Worm (Caenorhabditis elegans) whole organism, L4 larva: ENCODE data around the gene jud-4.
A peak's percentile ranks its signal among the peaks of the same experiment; 100 is the strongest.

Experiments used
- D1046.2 ChIP-seq: fragments of 200-800 bp; sonication (Bioruptor generic); IDR thresholded peaks from 2 replicates; pipeline ENCODE4 v1.3.6; 2022; ENCODE audit warnings: missing genetic modification characterization, missing compliant biosample characterization
- F44E2.7 ChIP-seq: fragments of 200-800 bp; sonication (Bioruptor generic); IDR thresholded peaks from 2 replicates; pipeline ENCODE4 v2.1.2; 2022; ENCODE audit warnings: missing genetic modification characterization, missing compliant biosample characterization
- F49E8.2 ChIP-seq: sonication (generic microtip); optimal IDR thresholded peaks from 2 replicates; lab custom pipeline; 2016; ENCODE audit warnings: missing compliant biosample characterization, mild to moderate bottlenecking, missing genetic modification characterization, borderline replicate concordance
- R02D3.7 ChIP-seq: fragments of 150-350 bp; sonication (generic microtip); optimal IDR thresholded peaks from 3 replicates; lab custom pipeline; 2014; ENCODE audit warnings: missing biosample characterization, missing genetic modification characterization
- Y5F2A.4 ChIP-seq: fragments of 200-800 bp; sonication (Bioruptor generic); optimal IDR thresholded peaks from 2 replicates; lab custom pipeline; 2018; ENCODE audit warnings: mild to moderate bottlenecking, missing genetic modification characterization, missing compliant biosample characterization
- Y75B8A.6 ChIP-seq: fragments of 200-800 bp; sonication (Bioruptor generic); IDR thresholded peaks from 2 replicates; pipeline ENCODE4 v1.3.6; 2022; ENCODE audit warnings: missing genetic modification reagents, missing genetic modification characterization, missing compliant biosample characterization
- ZK546.5 ChIP-seq, 2 experiments: sonication (generic microtip); optimal IDR thresholded peaks; 2 replicates each; lab custom pipeline; 2017; ENCODE audit warnings: missing biosample characterization in 2 of 2, missing genetic modification characterization in 2 of 2
- aha-1 ChIP-seq: fragments of 150-350 bp; peaks from one replicate; lab custom pipeline; 2014; ENCODE audit warnings: missing biosample characterization, missing genetic modification characterization
- ceh-20 ChIP-seq: fragments of 200-800 bp; sonication (Bioruptor generic); IDR thresholded peaks from 2 replicates; pipeline ENCODE4 v1.3.6; 2022; ENCODE audit warnings: missing genetic modification reagents, missing genetic modification characterization, missing compliant biosample characterization
- ceh-32 ChIP-seq: sonication (generic microtip); optimal IDR thresholded peaks from 2 replicates; lab custom pipeline; 2016; ENCODE audit warnings: mild to moderate bottlenecking, missing genetic modification characterization, missing compliant biosample characterization; ENCODE audit not compliant: poor library complexity
- ceh-44 ChIP-seq: fragments of 200-800 bp; sonication (Bioruptor generic); IDR thresholded peaks from 2 replicates; pipeline ENCODE4 v1.3.6; 2022; ENCODE audit warnings: missing genetic modification reagents, missing genetic modification characterization, missing compliant biosample characterization
- ceh-62 ChIP-seq: sonication (generic microtip); optimal IDR thresholded peaks from 2 replicates; lab custom pipeline; 2017; ENCODE audit warnings: missing biosample characterization, missing genetic modification characterization
- daf-16 ChIP-seq, 3 experiments: sonication (generic microtip); optimal IDR thresholded peaks; 2 replicates each; lab custom pipeline; 2016 to 2017; ENCODE audit warnings: missing genetic modification characterization in 3 of 3, missing genetic modification reagents in 3 of 3, mild to moderate bottlenecking in 2 of 3, missing compliant biosample characterization in 2 of 3, missing biosample characterization in 1 of 3, moderate library complexity in 1 of 3
- dmd-6 ChIP-seq: fragments of 200-800 bp; sonication (Bioruptor generic); IDR thresholded peaks from 2 replicates; pipeline ENCODE4 v1.3.6; 2022; ENCODE audit warnings: missing genetic modification reagents, missing genetic modification characterization, missing compliant biosample characterization
- dmd-8 ChIP-seq: fragments of 200-800 bp; sonication (Bioruptor generic); IDR thresholded peaks from 2 replicates; pipeline ENCODE4 v1.3.6; 2022; ENCODE audit warnings: missing genetic modification characterization, missing compliant biosample characterization
- dmd-9 ChIP-seq: fragments of 200-800 bp; sonication (Bioruptor generic); IDR thresholded peaks from 2 replicates; pipeline ENCODE4 v1.3.6; 2022; ENCODE audit warnings: missing genetic modification reagents, missing genetic modification characterization, missing compliant biosample characterization
- dpl-1 ChIP-seq: fragments of 150-350 bp; optimal IDR thresholded peaks from 2 replicates; lab custom pipeline; 2014; ENCODE audit warnings: missing biosample characterization, missing genetic modification reagents, missing genetic modification characterization
- dve-1 ChIP-seq: sonication (generic microtip); optimal IDR thresholded peaks from 2 replicates; lab custom pipeline; 2017; ENCODE audit warnings: antibody characterized with exemption, mild to moderate bottlenecking, missing genetic modification characterization, missing compliant biosample characterization; ENCODE audit not compliant: insufficient read depth
- egl-27 ChIP-seq: sonication (generic microtip); optimal IDR thresholded peaks from 3 replicates; lab custom pipeline; 2017; ENCODE audit warnings: missing biosample characterization, missing genetic modification reagents, missing genetic modification characterization
- gei-8 ChIP-seq: fragments of 200-800 bp; sonication (Bioruptor generic); optimal IDR thresholded peaks from 2 replicates; lab custom pipeline; 2018; ENCODE audit warnings: mild to moderate bottlenecking, missing genetic modification characterization, missing compliant biosample characterization
- hlh-11 ChIP-seq: fragments of 200-800 bp; sonication (Bioruptor generic); optimal IDR thresholded peaks from 2 replicates; lab custom pipeline; 2018; ENCODE audit warnings: mild to moderate bottlenecking, missing genetic modification characterization, missing compliant biosample characterization
- hlh-30 ChIP-seq: sonication (generic microtip); optimal IDR thresholded peaks from 2 replicates; lab custom pipeline; 2017; ENCODE audit warnings: antibody characterized with exemption, mild to moderate bottlenecking, missing genetic modification characterization, missing compliant biosample characterization; ENCODE audit not compliant: insufficient read depth
- hmg-1.1 ChIP-seq: fragments of 200-800 bp; sonication (Bioruptor generic); IDR thresholded peaks from 2 replicates; pipeline ENCODE4 v1.3.6; 2022; ENCODE audit warnings: missing genetic modification reagents, missing genetic modification characterization, missing compliant biosample characterization
- lin-1 ChIP-seq: fragments of 200-800 bp; sonication (Bioruptor generic); IDR thresholded peaks from 2 replicates; pipeline ENCODE4 v1.3.6; 2022; ENCODE audit warnings: missing genetic modification reagents, missing genetic modification characterization, missing compliant biosample characterization
- lin-15B ChIP-seq: fragments of 150-350 bp; sonication (generic microtip); optimal IDR thresholded peaks from 3 replicates; lab custom pipeline; 2014; ENCODE audit warnings: missing biosample characterization, missing genetic modification characterization
- lin-38 ChIP-seq: fragments of 200-800 bp; sonication (Bioruptor generic); IDR thresholded peaks from 2 replicates; pipeline ENCODE4 v1.3.6; 2022; ENCODE audit warnings: missing genetic modification reagents, missing genetic modification characterization, missing compliant biosample characterization
- lin-39 ChIP-seq: fragments of 150-350 bp; optimal IDR thresholded peaks from 2 replicates; lab custom pipeline; 2014; ENCODE audit warnings: missing biosample characterization, missing genetic modification reagents, missing genetic modification characterization
- lsy-2 ChIP-seq, 2 experiments: fragments of 150-350 bp in 1 of 2; sonication (generic microtip) in 1 of 2; optimal IDR thresholded peaks; 2 replicates each; lab custom pipeline; 2014 to 2017; ENCODE audit warnings: missing biosample characterization in 2 of 2, missing genetic modification characterization in 2 of 2
- mdl-1 ChIP-seq, 2 experiments: fragments of 150-350 bp in 1 of 2; sonication (generic microtip) in 1 of 2; optimal IDR thresholded peaks; 2 replicates each; lab custom pipeline; 2014 to 2017; ENCODE audit warnings: missing biosample characterization in 2 of 2, missing genetic modification characterization in 2 of 2
- mep-1 ChIP-seq: fragments of 150-350 bp; sonication (generic microtip); optimal IDR thresholded peaks from 3 replicates; lab custom pipeline; 2014; ENCODE audit warnings: missing biosample characterization, missing genetic modification characterization
- mes-2 ChIP-seq: sonication (generic microtip); optimal IDR thresholded peaks from 2 replicates; lab custom pipeline; 2016; ENCODE audit warnings: missing genotype, mild to moderate bottlenecking, missing genetic modification characterization, missing compliant biosample characterization; ENCODE audit not compliant: poor library complexity, severe bottlenecking
- mxl-2 ChIP-seq: fragments of 200-800 bp; sonication (Bioruptor generic); conservative IDR thresholded peaks from 2 replicates; pipeline ENCODE4 v1.3.6; 2022; ENCODE audit warnings: missing genetic modification reagents, missing genetic modification characterization, missing compliant biosample characterization
- mxl-3 ChIP-seq: fragments of 200-800 bp; sonication (Bioruptor generic); optimal IDR thresholded peaks from 2 replicates; lab custom pipeline; 2018; ENCODE audit warnings: mild to moderate bottlenecking, missing genetic modification characterization, missing compliant biosample characterization
- nhr-10 ChIP-seq: fragments of 150-350 bp; optimal IDR thresholded peaks from 2 replicates; lab custom pipeline; 2014; ENCODE audit warnings: missing biosample characterization, missing genetic modification characterization
- nhr-102 ChIP-seq: sonication (generic microtip); optimal IDR thresholded peaks from 2 replicates; lab custom pipeline; 2016; ENCODE audit warnings: mild to moderate bottlenecking, missing genetic modification characterization, moderate library complexity, missing compliant biosample characterization
- nhr-11 ChIP-seq: fragments of 150-350 bp; optimal IDR thresholded peaks from 2 replicates; lab custom pipeline; 2014; ENCODE audit warnings: missing biosample characterization, missing genetic modification characterization
- nhr-237 ChIP-seq: sonication (generic microtip); optimal IDR thresholded peaks from 2 replicates; lab custom pipeline; 2017; ENCODE audit warnings: missing biosample characterization, missing genetic modification characterization
- nhr-25 ChIP-seq: sonication (generic microtip); optimal IDR thresholded peaks from 2 replicates; lab custom pipeline; 2017; ENCODE audit warnings: missing genetic modification characterization, mild to moderate bottlenecking, missing compliant biosample characterization, antibody characterized with exemption, moderate library complexity, borderline replicate concordance; ENCODE audit not compliant: insufficient read depth
- nhr-28 ChIP-seq: fragments of 150-350 bp; optimal IDR thresholded peaks from 2 replicates; lab custom pipeline; 2014; ENCODE audit warnings: missing biosample characterization, missing genetic modification characterization
- saeg-2 ChIP-seq: fragments of 200-800 bp; sonication (Bioruptor generic); IDR thresholded peaks from 2 replicates; pipeline ENCODE4 v1.3.6; 2022; ENCODE audit warnings: missing genetic modification reagents, missing genetic modification characterization, missing compliant biosample characterization
- skn-1 ChIP-seq: fragments of 150-350 bp; optimal IDR thresholded peaks from 2 replicates; lab custom pipeline; 2014; ENCODE audit warnings: missing biosample characterization, missing genetic modification characterization
- spr-1 ChIP-seq: sonication (generic microtip); optimal IDR thresholded peaks from 2 replicates; lab custom pipeline; 2016; ENCODE audit warnings: mild to moderate bottlenecking, missing genetic modification characterization, missing compliant biosample characterization
- tag-97 ChIP-seq: fragments of 200-800 bp; sonication (Bioruptor generic); IDR thresholded peaks from 2 replicates; pipeline ENCODE4 v1.3.6; 2022; ENCODE audit warnings: missing genetic modification characterization, missing compliant biosample characterization
- unc-39 ChIP-seq: sonication (generic microtip); optimal IDR thresholded peaks from 2 replicates; lab custom pipeline; 2017; ENCODE audit warnings: missing biosample characterization, missing genetic modification characterization
- unc-62 ChIP-seq, 3 experiments: fragments of 150-350 bp in 1 of 3; sonication (generic microtip); optimal IDR thresholded peaks in 2 of 3; peaks in 1 of 3; 1 replicate in 1 of 3; 2 replicates in 2 of 3; lab custom pipeline; 2014 to 2017; ENCODE audit warnings: missing biosample characterization in 3 of 3, missing genetic modification characterization in 3 of 3, missing genetic modification reagents in 3 of 3, missing genotype in 1 of 3
- zag-1 ChIP-seq: fragments of 150-350 bp; optimal IDR thresholded peaks from 2 replicates; lab custom pipeline; 2014; ENCODE audit warnings: missing biosample characterization, missing genetic modification characterization
- ztf-7 ChIP-seq: fragments of 150-350 bp; optimal IDR thresholded peaks from 2 replicates; lab custom pipeline; 2014; ENCODE audit warnings: missing biosample characterization, missing genetic modification characterization

Gene jud-4

ce11 chrX:15280318-15280717 is 3.6 kb upstream of the jud-4 start:
- TF ChIP-seq skn-1 (tag; lab: Kevin White, UChicago) (no peak), hlh-30 (peak; percentile 15), unc-62 (GFP tag; optimal IDR thresholded peaks at IDR 0.05 in 1 of 2; lab: Kevin White, UChicago) (peak in 1 of 2 experiments; percentile 54), unc-62 (tag; optimal IDR thresholded peaks at IDR 0.05; lab: Kevin White, UChicago) (no peak), D1046.2 (no peak), mep-1 (tag; lab: Kevin White, UChicago) (no peak), ztf-7 (tag; lab: Kevin White, UChicago) (no peak), nhr-237 (tag; lab: Kevin White, UChicago) (no peak), F49E8.2 (no peak), daf-16 (GFP tag; optimal IDR thresholded peaks at IDR 0.05; lab: Kevin White, UChicago) (no peak), daf-16 (tag; optimal IDR thresholded peaks at IDR 0.05; lab: Kevin White, UChicago) (peak; percentile 14), mdl-1 (tag; optimal IDR thresholded peaks at IDR 0.05; lab: Kevin White, UChicago) (peak in 1 of 2 experiments; percentile 12), zag-1 (tag; lab: Kevin White, UChicago) (no peak), unc-39 (no peak), mxl-3 (GFP tag; lab: Kevin White, UChicago) (peak; percentile 62), nhr-28 (tag; lab: Kevin White, UChicago) (peak; percentile 5), dve-1 (no peak)
- TF ChIP-seq, all 104 proteins: peak for 6

ce11 chrX:15281248-15281647 is 2.7 kb upstream of the jud-4 start:
- TF ChIP-seq nhr-102 (tag; lab: Kevin White, UChicago) (no peak), nhr-11 (peak; percentile 9), hmg-1.1 (GFP tag; lab: Robert Waterston, UW) (0 out of 2 replicates have a peak, but pooled peaks have one; percentile 25), mxl-3 (GFP tag; lab: Kevin White, UChicago) (peak; percentile 42), dpl-1 (no peak), unc-62 (GFP tag; optimal IDR thresholded peaks at IDR 0.05 in 1 of 2; lab: Kevin White, UChicago) (peak in 1 of 2 experiments; percentile 97), unc-62 (tag; optimal IDR thresholded peaks at IDR 0.05; lab: Kevin White, UChicago) (no peak), egl-27 (tag; lab: Kevin White, UChicago) (no peak), mxl-2 (no peak), Y75B8A.6 (no peak), ZK546.5 (tag; optimal IDR thresholded peaks at IDR 0.05; lab: Kevin White, UChicago) (no peak), lin-15B (tag; lab: Kevin White, UChicago) (no peak), spr-1 (tag; lab: Kevin White, UChicago) (no peak), gei-8 (GFP tag; lab: Kevin White, UChicago) (no peak), lsy-2 (tag; optimal IDR thresholded peaks at IDR 0.05; lab: Kevin White, UChicago) (peak in 1 of 2 experiments; percentile 24), ceh-32 (tag; lab: Kevin White, UChicago) (no peak), dmd-8 (GFP tag; lab: Robert Waterston, UW) (no peak), ceh-44 (GFP tag; lab: Robert Waterston, UW) (no peak), hlh-11 (peak; percentile 61), mes-2 (tag; lab: Kevin White, UChicago) (peak; percentile 26), Y5F2A.4 (GFP tag; lab: Kevin White, UChicago) (no peak), lin-38 (GFP tag; lab: Robert Waterston, UW) (no peak), lin-1 (GFP tag; lab: Robert Waterston, UW) (no peak), R02D3.7 (tag; lab: Kevin White, UChicago) (no peak), dmd-9 (GFP tag; lab: Robert Waterston, UW) (no peak), ceh-62 (tag; lab: Kevin White, UChicago) (no peak), mep-1 (tag; lab: Kevin White, UChicago) (peak; percentile 61), F44E2.7 (GFP tag; lab: Robert Waterston, UW) (no peak), ceh-20 (GFP tag; lab: Robert Waterston, UW) (no peak), nhr-28 (tag; lab: Kevin White, UChicago) (peak; percentile 25), daf-16 (GFP tag; optimal IDR thresholded peaks at IDR 0.05; lab: Kevin White, UChicago) (no peak), daf-16 (tag; optimal IDR thresholded peaks at IDR 0.05; lab: Kevin White, UChicago) (peak; percentile 26), hlh-30 (peak; percentile 64), nhr-10 (tag; lab: Kevin White, UChicago) (no peak), aha-1 (tag; lab: Kevin White, UChicago) (peak; percentile 28), dmd-6 (no peak; the same call in 1 of the 2 replicates), saeg-2 (GFP tag; lab: Robert Waterston, UW) (no peak), ztf-7 (tag; lab: Kevin White, UChicago) (peak; percentile 39), tag-97 (no peak), nhr-25 (tag; lab: Kevin White, UChicago) (peak; percentile 1), lin-39 (tag; lab: Kevin White, UChicago) (no peak)
